Fruit fly (Drosophila melanogaster): ENCODE results near the gene chas.

The chas gene

DNA sequence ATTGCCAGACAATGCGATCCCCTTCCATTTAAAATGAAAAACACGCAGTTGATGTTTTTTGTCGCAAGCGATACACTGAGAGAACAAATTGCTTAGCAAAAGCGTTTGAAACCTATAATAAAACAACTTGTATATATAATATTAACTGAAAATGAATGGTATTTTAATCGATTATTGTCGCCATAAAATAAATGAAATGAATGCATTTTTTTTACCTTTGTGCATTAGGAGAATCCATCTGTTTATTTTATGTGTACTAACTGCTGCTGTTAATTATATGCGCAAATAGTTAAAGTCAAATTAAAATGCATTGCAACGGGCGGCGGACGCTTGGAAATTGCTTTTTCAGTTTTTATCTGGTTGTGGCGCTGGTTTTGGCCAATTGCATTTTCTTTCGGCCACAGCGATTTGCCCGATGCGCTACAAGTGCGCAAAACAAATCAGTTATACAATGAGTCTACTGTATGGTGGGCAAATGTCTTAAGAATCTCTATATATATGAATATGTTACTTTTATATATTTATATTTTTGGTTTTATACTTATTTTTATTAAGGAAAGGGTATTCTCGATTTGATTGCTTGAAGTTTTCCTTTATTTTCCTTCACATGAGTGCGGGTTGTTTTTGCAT lies 28.1 kb upstream of the chas start (continued):
- TF ChIP-seq CG2875 (GFP tag; optimal IDR thresholded peaks at IDR 0.05) (no peak), sens (GFP tag) (peak; percentile 85), MTF-1 (GFP tag; optimal IDR thresholded peaks at IDR 0.05; ENCODE audit: borderline replicate concordance) (no peak), Side (GFP tag; optimal IDR thresholded peaks at IDR 0.05) (no peak), CG8478 (optimal IDR thresholded peaks at IDR 0.05) (no peak), fd102C (GFP tag; optimal IDR thresholded peaks at IDR 0.05) (no peak), dmrt11E (tag; optimal IDR thresholded peaks at IDR 0.05) (peak; percentile 23), aop (GFP tag; IDR thresholded peaks at IDR 0.05) (no peak), CG7839 (tag; optimal IDR thresholded peaks at IDR 0.05) (peak; percentile 23), D19A (tag; optimal IDR thresholded peaks at IDR 0.05) (peak; percentile 24), gem (tag; optimal IDR thresholded peaks at IDR 0.05) (peak; percentile 52), CG14014 (GFP tag; IDR thresholded peaks at IDR 0.05) (peak; percentile 55; the same call in 1 of the 2 replicates), fd64A (GFP tag; optimal IDR thresholded peaks at IDR 0.05) (no peak), kay (GFP tag; optimal IDR thresholded peaks at IDR 0.05) (no peak), CG10462 (GFP tag; optimal IDR thresholded peaks at IDR 0.05) (no peak), Ravus (GFP tag; IDR thresholded peaks at IDR 0.05) (no peak), CG31441 (GFP tag; IDR thresholded peaks at IDR 0.05) (peak; percentile 54; the same call in 1 of the 2 replicates), MBD-R2 (GFP tag; IDR thresholded peaks at IDR 0.05) (no peak), CTCF (GFP tag; optimal IDR thresholded peaks at IDR 0.05) (no peak), Rfx (GFP tag; IDR thresholded peaks at IDR 0.05) (peak; percentile 41), CG7987 (GFP tag; optimal IDR thresholded peaks at IDR 0.05) (no peak), CG11085 (GFP tag; IDR thresholded peaks at IDR 0.05) (no peak), ci (GFP tag; IDR thresholded peaks at IDR 0.05) (no peak), CG13624 (GFP tag; optimal IDR thresholded peaks at IDR 0.05) (no peak), CG14965 (GFP tag; optimal IDR thresholded peaks at IDR 0.05; ENCODE audit: borderline replicate concordance) (no peak), sisA (GFP tag; IDR thresholded peaks at IDR 0.05) (no peak), CG17612 (GFP tag; IDR thresholded peaks at IDR 0.05) (no peak), NK7.1 (GFP tag; optimal IDR thresholded peaks at IDR 0.05) (no peak), CG2199 (GFP tag; IDR thresholded peaks at IDR 0.05) (no peak), schlank (tag; optimal IDR thresholded peaks at IDR 0.05) (no peak), D19B (GFP tag; optimal IDR thresholded peaks at IDR 0.05) (no peak), so (GFP tag; IDR thresholded peaks at IDR 0.05) (0 out of 3 replicates have a peak, but pooled peaks have one; percentile 9), Atf3 (GFP tag; optimal IDR thresholded peaks at IDR 0.05) (no peak), CG32532 (GFP tag; IDR thresholded peaks at IDR 0.05) (peak; percentile 36; the same call in 1 of the 2 replicates), Ssrp (tag; optimal IDR thresholded peaks at IDR 0.05) (no peak), CG4730 (GFP tag; IDR thresholded peaks at IDR 0.05) (no peak), CG11696 (GFP tag; IDR thresholded peaks at IDR 0.05) (no peak), Poxn (GFP tag; IDR thresholded peaks at IDR 0.05) (no peak), lmd (GFP tag; IDR thresholded peaks at IDR 0.05) (peak; percentile 30; the same call in 1 of the 2 replicates), CG10274 (GFP tag; optimal IDR thresholded peaks at IDR 0.05) (peak; percentile 70), Vsx1 (GFP tag; optimal IDR thresholded peaks at IDR 0.05) (no peak), dmrt99B (tag; optimal IDR thresholded peaks at IDR 0.05) (peak; percentile 65), nmo (GFP tag; optimal IDR thresholded peaks at IDR 0.05) (no peak), CG16815 (GFP tag; optimal IDR thresholded peaks at IDR 0.05) (no peak), Atf6 (GFP tag; IDR thresholded peaks at IDR 0.05) (no peak), pan (optimal IDR thresholded peaks at IDR 0.05) (no peak), pan (GFP tag; optimal IDR thresholded peaks at IDR 0.05 in 1 of 2, IDR thresholded peaks at IDR 0.05 in 1 of 2) (peak in 1 of 2 experiments; percentile 53), fu2 (GFP tag; optimal IDR thresholded peaks at IDR 0.05) (no peak), ftz-f1 (GFP tag; optimal IDR thresholded peaks at IDR 0.05) (no peak), luna (GFP tag; optimal IDR thresholded peaks at IDR 0.05) (no peak), HLHmδ (GFP tag; optimal IDR thresholded peaks at IDR 0.05) (no peak), CG10366 (GFP tag; IDR thresholded peaks at IDR 0.05) (peak; percentile 43; the same call in 1 of the 2 replicates)

Data from whole organism, embryonic.